Fruit fly (Drosophila melanogaster) whole organism, embryonic: Measurements from ENCODE around the gene gukh.

Experiments used
- Blimp-1 ChIP-seq: fragments of 200-800 bp; sonication (Bioruptor generic); optimal IDR thresholded peaks from 3 replicates; lab custom pipeline; 2018; ENCODE audit warnings: missing biosample characterization, missing genetic modification characterization, mild to moderate bottlenecking, moderate library complexity, missing genetic modification reagents
- CG10979 ChIP-seq: fragments of 200-800 bp; sonication (Bioruptor generic); optimal IDR thresholded peaks from 2 replicates; lab custom pipeline; 2018; ENCODE audit warnings: missing biosample characterization, mild to moderate bottlenecking, missing genetic modification characterization, moderate library complexity
- CG11504 ChIP-seq: fragments of 200-800 bp; sonication (Bioruptor generic); optimal IDR thresholded peaks from 3 replicates; lab custom pipeline; 2019; ENCODE audit warnings: missing biosample characterization, mild to moderate bottlenecking, missing genetic modification characterization, moderate library complexity
- CG12071 ChIP-seq: fragments of 200-800 bp; sonication (Bioruptor generic); optimal IDR thresholded peaks from 3 replicates; lab custom pipeline; 2018; ENCODE audit warnings: missing biosample characterization, mild to moderate bottlenecking, missing genetic modification characterization
- CG14014 ChIP-seq: fragments of 200-800 bp; sonication (Bioruptor generic); IDR thresholded peaks from 2 replicates; pipeline ENCODE4 v1.3.6; 2022; ENCODE audit warnings: missing biosample characterization, missing genetic modification characterization
- CG14710 ChIP-seq: fragments of 200-800 bp; sonication (Bioruptor generic); optimal IDR thresholded peaks from 3 replicates; lab custom pipeline; 2019; ENCODE audit warnings: missing biosample characterization, mild to moderate bottlenecking, missing genetic modification characterization, moderate library complexity
- CG15601 ChIP-seq: fragments of 200-800 bp; sonication (Bioruptor generic); optimal IDR thresholded peaks from 3 replicates; lab custom pipeline; 2019; ENCODE audit warnings: missing biosample characterization, mild to moderate bottlenecking, missing genetic modification characterization, moderate library complexity
- CG16779 ChIP-seq: fragments of 200-800 bp; sonication (Bioruptor generic); IDR thresholded peaks from 2 replicates; pipeline ENCODE4 v1.3.6; 2022; ENCODE audit warnings: missing biosample characterization, missing genetic modification characterization
- CG17359 ChIP-seq: fragments of 200-800 bp; sonication (Bioruptor generic); optimal IDR thresholded peaks from 3 replicates; lab custom pipeline; 2018; ENCODE audit warnings: missing biosample characterization, mild to moderate bottlenecking, missing genetic modification characterization, moderate library complexity
- CG17361 ChIP-seq: fragments of 200-800 bp; sonication (Bioruptor generic); IDR thresholded peaks from 3 replicates; pipeline ENCODE4 v1.3.6; 2022; ENCODE audit warnings: missing biosample characterization, missing genetic modification characterization
- CG17912 ChIP-seq: fragments of 200-800 bp; sonication (Bioruptor generic); optimal IDR thresholded peaks from 2 replicates; lab custom pipeline; 2018; ENCODE audit warnings: missing biosample characterization, mild to moderate bottlenecking, missing genetic modification characterization
- CG18262 ChIP-seq: fragments of 200-800 bp; optimal IDR thresholded peaks from 3 replicates; lab custom pipeline; 2019; ENCODE audit warnings: missing biosample characterization, mild to moderate bottlenecking, missing genetic modification characterization, moderate library complexity
- CG2116 ChIP-seq: fragments of 200-800 bp; sonication (Bioruptor generic); optimal IDR thresholded peaks from 3 replicates; lab custom pipeline; 2018; ENCODE audit warnings: missing biosample characterization, mild to moderate bottlenecking, missing genetic modification characterization
- CG3163 ChIP-seq: fragments of 200-800 bp; sonication (Bioruptor generic); optimal IDR thresholded peaks from 3 replicates; lab custom pipeline; 2016; ENCODE audit warnings: missing biosample characterization, missing genetic modification characterization
- CG4360 ChIP-seq: fragments of 200-800 bp; sonication (Bioruptor generic); IDR thresholded peaks from 2 replicates; pipeline ENCODE4 v1.3.6; 2022; ENCODE audit warnings: missing biosample characterization, missing genetic modification characterization
- CG4617 ChIP-seq: fragments of 200-800 bp; sonication (Bioruptor generic); optimal IDR thresholded peaks from 3 replicates; lab custom pipeline; 2016; ENCODE audit warnings: missing biosample characterization, missing genetic modification characterization, borderline replicate concordance
- CG6813 ChIP-seq: fragments of 200-800 bp; sonication (Bioruptor generic); optimal IDR thresholded peaks from 2 replicates; lab custom pipeline; 2017; ENCODE audit warnings: missing biosample characterization, missing genetic modification characterization, mild to moderate bottlenecking, moderate library complexity, missing genetic modification reagents
- CG7271 ChIP-seq: fragments of 200-800 bp; sonication (Bioruptor generic); optimal IDR thresholded peaks from 2 replicates; lab custom pipeline; 2018; ENCODE audit warnings: missing biosample characterization, mild to moderate bottlenecking, missing genetic modification characterization, moderate library complexity
- CG9932 ChIP-seq: fragments of 200-800 bp; sonication (Bioruptor generic); IDR thresholded peaks from 2 replicates; pipeline ENCODE4 v1.3.6; 2022; ENCODE audit warnings: missing biosample characterization, missing genetic modification characterization
- CrebB ChIP-seq: fragments of 200-800 bp; sonication (Bioruptor generic); optimal IDR thresholded peaks from 3 replicates; lab custom pipeline; 2018; ENCODE audit warnings: missing biosample characterization, mild to moderate bottlenecking, missing genetic modification characterization
- Dbx ChIP-seq: fragments of 200-800 bp; sonication (Bioruptor generic); IDR thresholded peaks from 3 replicates; pipeline ENCODE4 v1.3.6; 2022; ENCODE audit warnings: missing biosample characterization, missing genetic modification characterization
- Dip3 ChIP-seq: fragments of 200-800 bp; sonication (Bioruptor generic); optimal IDR thresholded peaks from 3 replicates; lab custom pipeline; 2016; ENCODE audit warnings: missing biosample characterization, missing genetic modification characterization
- Fer1 ChIP-seq: fragments of 200-800 bp; sonication (Bioruptor generic); optimal IDR thresholded peaks from 2 replicates; lab custom pipeline; 2017; ENCODE audit warnings: missing biosample characterization, mild to moderate bottlenecking, missing genetic modification characterization
- HmgD ChIP-seq: fragments of 200-800 bp; sonication (Bioruptor generic); optimal IDR thresholded peaks from 3 replicates; lab custom pipeline; 2016; ENCODE audit warnings: missing biosample characterization, missing genetic modification characterization
- Myb ChIP-seq: fragments of 200-800 bp; sonication (Bioruptor generic); optimal IDR thresholded peaks from 2 replicates; lab custom pipeline; 2016; ENCODE audit warnings: missing biosample characterization, missing genetic modification characterization
- NfI ChIP-seq: fragments of 200-800 bp; sonication (Bioruptor generic); optimal IDR thresholded peaks from 3 replicates; lab custom pipeline; 2018; ENCODE audit warnings: missing biosample characterization, mild to moderate bottlenecking, missing genetic modification characterization, moderate library complexity
- Oaz ChIP-seq: fragments of 200-800 bp; sonication (Bioruptor generic); IDR thresholded peaks from 2 replicates; pipeline ENCODE4 v1.3.6; 2022; ENCODE audit warnings: missing biosample characterization, missing genetic modification characterization
- Poxn ChIP-seq: fragments of 200-800 bp; sonication (Bioruptor generic); IDR thresholded peaks from 2 replicates; pipeline ENCODE4 v1.3.6; 2022; ENCODE audit warnings: missing biosample characterization, missing genetic modification characterization
- Side ChIP-seq: fragments of 200-800 bp; sonication (Bioruptor generic); optimal IDR thresholded peaks from 2 replicates; lab custom pipeline; 2016; ENCODE audit warnings: missing biosample characterization, missing genetic modification characterization
- Sox102F ChIP-seq: fragments of 200-800 bp; sonication (Bioruptor generic); optimal IDR thresholded peaks from 2 replicates; lab custom pipeline; 2018; ENCODE audit warnings: missing biosample characterization, mild to moderate bottlenecking, missing genetic modification characterization, moderate library complexity
- Ssrp ChIP-seq: fragments of 200-800 bp; sonication (Bioruptor generic); optimal IDR thresholded peaks from 2 replicates; lab custom pipeline; 2018; ENCODE audit warnings: missing biosample characterization, mild to moderate bottlenecking, missing genetic modification characterization, moderate library complexity
- Xbp1 ChIP-seq: fragments of 200-800 bp; sonication (Bioruptor generic); optimal IDR thresholded peaks from 3 replicates; lab custom pipeline; 2016; ENCODE audit warnings: missing biosample characterization, mild to moderate bottlenecking, missing genetic modification characterization
- bsh ChIP-seq, 2 experiments: fragments of 200-800 bp; sonication (Bioruptor generic); optimal IDR thresholded peaks; 2 replicates each; lab custom pipeline; 2017 to 2018; ENCODE audit warnings: mild to moderate bottlenecking in 2 of 2, missing biosample characterization in 2 of 2, missing genetic modification characterization in 2 of 2, moderate library complexity in 1 of 2
- ci ChIP-seq: fragments of 200-800 bp; sonication (Bioruptor generic); IDR thresholded peaks from 3 replicates; pipeline ENCODE4 v1.3.6; 2022; ENCODE audit warnings: missing biosample characterization, missing genetic modification characterization
- dan ChIP-seq: fragments of 200-800 bp; sonication (Bioruptor generic); IDR thresholded peaks from 2 replicates; pipeline ENCODE4 v1.3.6; 2022; ENCODE audit warnings: missing biosample characterization, missing genetic modification characterization
- dimm ChIP-seq: fragments of 200-800 bp; sonication (Bioruptor generic); IDR thresholded peaks from 2 replicates; pipeline ENCODE4 v1.3.6; 2022; ENCODE audit warnings: missing biosample characterization, missing genetic modification characterization
- disco-r ChIP-seq: fragments of 200-800 bp; sonication (Bioruptor generic); optimal IDR thresholded peaks from 2 replicates; lab custom pipeline; 2016; ENCODE audit warnings: missing biosample characterization, missing genetic modification characterization
- dm ChIP-seq: fragments of 200-800 bp; sonication (Bioruptor generic); optimal IDR thresholded peaks from 3 replicates; lab custom pipeline; 2016; ENCODE audit warnings: missing biosample characterization, missing genetic modification characterization
- dmrt99B ChIP-seq: fragments of 200-800 bp; sonication (Bioruptor generic); optimal IDR thresholded peaks from 2 replicates; lab custom pipeline; 2018; ENCODE audit warnings: missing biosample characterization, mild to moderate bottlenecking, missing genetic modification characterization, moderate library complexity
- gem ChIP-seq: fragments of 200-800 bp; sonication (Bioruptor generic); optimal IDR thresholded peaks from 2 replicates; lab custom pipeline; 2019; ENCODE audit warnings: missing biosample characterization, mild to moderate bottlenecking, missing genetic modification characterization, moderate library complexity
- ham ChIP-seq: fragments of 200-800 bp; sonication (Bioruptor generic); IDR thresholded peaks from 2 replicates; pipeline ENCODE4 v1.3.6; 2022; ENCODE audit warnings: missing biosample characterization, missing genetic modification characterization
- her ChIP-seq: fragments of 200-800 bp; sonication (Bioruptor generic); optimal IDR thresholded peaks from 2 replicates; lab custom pipeline; 2016; ENCODE audit warnings: missing biosample characterization, missing genetic modification characterization
- kni ChIP-seq: fragments of 200-800 bp; sonication (Bioruptor generic); optimal IDR thresholded peaks from 3 replicates; lab custom pipeline; 2017; ENCODE audit warnings: mild to moderate bottlenecking, missing biosample characterization, missing genetic modification reagents, missing genetic modification characterization
- mam ChIP-seq: fragments of 200-800 bp; sonication (Bioruptor generic); optimal IDR thresholded peaks from 3 replicates; lab custom pipeline; 2016; ENCODE audit warnings: missing biosample characterization, missing genetic modification characterization
- mld ChIP-seq: fragments of 200-800 bp; sonication (Bioruptor generic); IDR thresholded peaks from 3 replicates; pipeline ENCODE4 v1.3.6; 2022; ENCODE audit warnings: missing biosample characterization, missing genetic modification characterization; ENCODE audit not compliant: partially characterized antibody
- nom ChIP-seq: fragments of 200-800 bp; sonication (Bioruptor generic); optimal IDR thresholded peaks from 2 replicates; lab custom pipeline; 2017; ENCODE audit warnings: missing biosample characterization, missing genetic modification characterization, mild to moderate bottlenecking, moderate library complexity, missing genetic modification reagents
- pfk ChIP-seq: fragments of 200-800 bp; sonication (Bioruptor generic); optimal IDR thresholded peaks from 2 replicates; lab custom pipeline; 2018; ENCODE audit warnings: missing biosample characterization, mild to moderate bottlenecking, missing genetic modification characterization, moderate library complexity
- sug ChIP-seq: fragments of 200-800 bp; optimal IDR thresholded peaks from 2 replicates; lab custom pipeline; 2019; ENCODE audit warnings: missing biosample characterization, mild to moderate bottlenecking, missing genetic modification characterization, moderate library complexity
- tgo ChIP-seq: fragments of 200-800 bp; sonication (Bioruptor generic); IDR thresholded peaks from 3 replicates; pipeline ENCODE4 v1.3.6; 2022; ENCODE audit warnings: missing biosample characterization, missing genetic modification characterization
- unpg ChIP-seq: fragments of 200-800 bp; sonication (Bioruptor generic); optimal IDR thresholded peaks from 3 replicates; lab custom pipeline; 2018; ENCODE audit warnings: missing biosample characterization, mild to moderate bottlenecking, missing genetic modification characterization, moderate library complexity
- wor ChIP-seq: fragments of 200-800 bp; sonication (Bioruptor generic); IDR thresholded peaks from 2 replicates; pipeline ENCODE4 v1.3.6; 2022; ENCODE audit warnings: missing biosample characterization, missing genetic modification characterization

Gene gukh

dm6 chr3R:19058384-19058783, 74.6 kb downstream of the gukh start:
- TF ChIP-seq dmrt99B (tag; lab: Kevin White, UChicago) (peak; percentile 23), Xbp1 (GFP tag; lab: Kevin White, UChicago) (no peak), Oaz (GFP tag; lab: Robert Waterston, UW) (no peak), CG16779 (GFP tag; lab: Robert Waterston, UW) (no peak), CG17912 (GFP tag; lab: Kevin White, UChicago) (no peak), CG3163 (GFP tag; lab: Kevin White, UChicago) (no peak), Ssrp (tag; lab: Kevin White, UChicago) (peak; percentile 6), Dbx (GFP tag; lab: Robert Waterston, UW) (no peak), ham (no peak), unpg (GFP tag; lab: Kevin White, UChicago) (peak; percentile 20), CG4617 (no peak), Myb (GFP tag; lab: Kevin White, UChicago) (no peak), Sox102F (GFP tag; lab: Kevin White, UChicago) (peak; percentile 14), mam (GFP tag; lab: Kevin White, UChicago) (no peak), CG2116 (GFP tag; lab: Kevin White, UChicago) (no peak), CG17359 (tag; lab: Kevin White, UChicago) (peak; percentile 5), bsh (GFP tag; optimal IDR thresholded peaks at IDR 0.05; lab: Kevin White, UChicago) (peak in 1 of 2 experiments; percentile 40), tgo (GFP tag; lab: Robert Waterston, UW) (no peak), CG12071 (GFP tag; lab: Kevin White, UChicago) (no peak), Dip3 (GFP tag; lab: Kevin White, UChicago) (no peak), CG6813 (GFP tag; lab: Kevin White, UChicago) (no peak), dan (GFP tag; lab: Robert Waterston, UW) (no peak), CG15601 (tag; lab: Kevin White, UChicago) (no peak), kni (GFP tag; lab: Kevin White, UChicago) (no peak), Fer1 (GFP tag; lab: Kevin White, UChicago) (no peak), HmgD (GFP tag; lab: Kevin White, UChicago) (no peak), CG17361 (GFP tag; lab: Robert Waterston, UW) (peak; percentile 27; the same call in 1 of the 3 replicates), ci (0 out of 3 replicates have a peak, but pooled peaks have one; percentile 14), dimm (GFP tag; lab: Robert Waterston, UW) (no peak), CG18262 (tag; lab: Kevin White, UChicago) (peak; percentile 51), CG14710 (tag; lab: Kevin White, UChicago) (peak; percentile 15), CG14014 (GFP tag; lab: Robert Waterston, UW) (no peak), nom (GFP tag; lab: Kevin White, UChicago) (no peak), disco-r (GFP tag; lab: Kevin White, UChicago) (no peak), wor (GFP tag; lab: Robert Waterston, UW) (no peak), sug (tag; lab: Kevin White, UChicago) (no peak), CG10979 (tag; lab: Kevin White, UChicago) (peak; percentile 25), mld (no peak), CG7271 (no peak), Blimp-1 (GFP tag; lab: Kevin White, UChicago) (peak; percentile 29), her (no peak), NfI (GFP tag; lab: Kevin White, UChicago) (no peak), gem (tag; lab: Kevin White, UChicago) (peak; percentile 51), Side (GFP tag; lab: Kevin White, UChicago) (no peak), dm (no peak), CrebB (no peak), CG4360 (no peak), CG11504 (peak; percentile 27), pfk (GFP tag; lab: Kevin White, UChicago) (no peak), CG9932 (no peak), Poxn (GFP tag; lab: Robert Waterston, UW) (no peak)
